Fruit fly (Drosophila melanogaster) whole organism, embryonic: Measurements from ENCODE around the gene Xe7.

ENCODE experiments used
- CG11247 ChIP-seq: fragments of 200-800 bp; sonication (Bioruptor generic); IDR thresholded peaks from 2 replicates; pipeline ENCODE4 v1.3.6; 2022; ENCODE audit warnings: missing biosample characterization, missing genetic modification characterization
- CG12942 ChIP-seq: fragments of 200-800 bp; sonication (Bioruptor generic); optimal IDR thresholded peaks from 3 replicates; lab custom pipeline; 2016; ENCODE audit warnings: missing biosample characterization, missing genetic modification characterization
- CG13624 ChIP-seq: fragments of 200-800 bp; sonication (Bioruptor generic); optimal IDR thresholded peaks from 2 replicates; lab custom pipeline; 2016; ENCODE audit warnings: missing biosample characterization, missing genetic modification characterization
- CG13775 ChIP-seq: fragments of 200-800 bp; sonication (Bioruptor generic); optimal IDR thresholded peaks from 3 replicates; lab custom pipeline; 2017; ENCODE audit warnings: missing biosample characterization, mild to moderate bottlenecking, missing genetic modification characterization
- CG15479 ChIP-seq: fragments of 200-800 bp; sonication (Bioruptor generic); optimal IDR thresholded peaks from 3 replicates; lab custom pipeline; 2019; ENCODE audit warnings: missing biosample characterization, mild to moderate bottlenecking, missing genetic modification characterization, moderate library complexity
- CG16779 ChIP-seq: fragments of 200-800 bp; sonication (Bioruptor generic); IDR thresholded peaks from 2 replicates; pipeline ENCODE4 v1.3.6; 2022; ENCODE audit warnings: missing biosample characterization, missing genetic modification characterization
- CG16813 ChIP-seq: fragments of 200-800 bp; sonication (Bioruptor generic); IDR thresholded peaks from 3 replicates; pipeline ENCODE4 v1.3.6; 2022; ENCODE audit warnings: missing biosample characterization, missing genetic modification characterization; ENCODE audit not compliant: partially characterized antibody
- CG17186 ChIP-seq: fragments of 200-800 bp; sonication (Bioruptor generic); optimal IDR thresholded peaks from 3 replicates; lab custom pipeline; 2017; ENCODE audit warnings: missing biosample characterization, missing genetic modification reagents, missing genetic modification characterization
- CG31365 ChIP-seq: fragments of 200-800 bp; sonication (Bioruptor generic); optimal IDR thresholded peaks from 2 replicates; lab custom pipeline; 2018; ENCODE audit warnings: missing biosample characterization, mild to moderate bottlenecking, missing genetic modification characterization
- CG3995 ChIP-seq: fragments of 200-800 bp; sonication (Bioruptor generic); optimal IDR thresholded peaks from 3 replicates; lab custom pipeline; 2016; ENCODE audit warnings: missing biosample characterization, missing genetic modification characterization
- CG4328 ChIP-seq: fragments of 200-800 bp; sonication (Bioruptor generic); optimal IDR thresholded peaks from 3 replicates; lab custom pipeline; 2017; ENCODE audit warnings: missing biosample characterization, missing genetic modification reagents, missing genetic modification characterization
- CG4820 ChIP-seq: fragments of 200-800 bp; sonication (Bioruptor generic); optimal IDR thresholded peaks from 3 replicates; lab custom pipeline; 2016; ENCODE audit warnings: missing biosample characterization, missing genetic modification characterization
- CG9727 ChIP-seq: fragments of 200-800 bp; sonication (Bioruptor generic); optimal IDR thresholded peaks from 3 replicates; lab custom pipeline; 2017; ENCODE audit warnings: missing biosample characterization, mild to moderate bottlenecking, missing genetic modification characterization
- CkIIα-i1 ChIP-seq: fragments of 200-800 bp; sonication (Bioruptor generic); IDR thresholded peaks from 2 replicates; pipeline ENCODE4 v1.3.6; 2022; ENCODE audit warnings: missing biosample characterization, missing genetic modification characterization
- Eip74EF ChIP-seq, 2 experiments: fragments of 200-800 bp in 1 of 2; fragments of >200 bp in 1 of 2; sonication (Bioruptor generic) in 1 of 2; optimal IDR thresholded peaks; 2 replicates each; lab custom pipeline; 2017 to 2019; ENCODE audit warnings: missing biosample characterization in 2 of 2, missing genetic modification characterization in 2 of 2, mild to moderate bottlenecking in 1 of 2, moderate library complexity in 1 of 2
- Ets65A ChIP-seq: fragments of 200-800 bp; sonication (Bioruptor generic); peaks from one replicate; lab custom pipeline; 2016; ENCODE audit warnings: missing biosample characterization, missing genetic modification characterization
- Fer3 ChIP-seq: fragments of 200-800 bp; sonication (Bioruptor generic); optimal IDR thresholded peaks from 2 replicates; lab custom pipeline; 2018; ENCODE audit warnings: missing biosample characterization, mild to moderate bottlenecking, missing genetic modification characterization, moderate library complexity
- Hr39 ChIP-seq: fragments of >200 bp; optimal IDR thresholded peaks from 2 replicates; lab custom pipeline; 2017
- Mrtf ChIP-seq: fragments of 200-800 bp; sonication (Bioruptor generic); IDR thresholded peaks from 3 replicates; pipeline ENCODE4 v1.3.6; 2022; ENCODE audit warnings: missing biosample characterization, missing genetic modification characterization
- Pdp1 ChIP-seq, 2 experiments: fragments of 200-800 bp; sonication (Bioruptor generic); optimal IDR thresholded peaks; 3 replicates each; lab custom pipeline; 2016; ENCODE audit warnings: missing biosample characterization in 2 of 2, missing genetic modification characterization in 2 of 2, mild to moderate bottlenecking in 1 of 2, moderate library complexity in 1 of 2
- Ravus ChIP-seq: fragments of 200-800 bp; sonication (Bioruptor generic); IDR thresholded peaks from 2 replicates; pipeline ENCODE4 v1.3.6; 2022; ENCODE audit warnings: missing biosample characterization, missing genetic modification characterization
- Side ChIP-seq: fragments of 200-800 bp; sonication (Bioruptor generic); optimal IDR thresholded peaks from 2 replicates; lab custom pipeline; 2016; ENCODE audit warnings: missing biosample characterization, missing genetic modification characterization
- Tbp ChIP-seq: fragments of >200 bp; optimal IDR thresholded peaks from 2 replicates; lab custom pipeline; 2018; ENCODE audit warnings: missing biosample characterization, missing genetic modification characterization
- Usf ChIP-seq: fragments of 200-800 bp; sonication (Bioruptor generic); optimal IDR thresholded peaks from 2 replicates; lab custom pipeline; 2017; ENCODE audit warnings: missing genotype, missing biosample characterization, missing genetic modification characterization
- ab ChIP-seq: fragments of 200-800 bp; sonication (Bioruptor generic); optimal IDR thresholded peaks from 2 replicates; lab custom pipeline; 2016; ENCODE audit warnings: missing biosample characterization, missing genetic modification characterization
- btn ChIP-seq: fragments of 200-800 bp; sonication (Bioruptor generic); optimal IDR thresholded peaks from 2 replicates; lab custom pipeline; 2016; ENCODE audit warnings: missing biosample characterization, missing genetic modification characterization
- dmrt11E ChIP-seq: fragments of 200-800 bp; sonication (Bioruptor generic); optimal IDR thresholded peaks from 3 replicates; lab custom pipeline; 2018; ENCODE audit warnings: missing biosample characterization, mild to moderate bottlenecking, missing genetic modification characterization, moderate library complexity
- emc ChIP-seq: fragments of 200-800 bp; sonication (Bioruptor generic); optimal IDR thresholded peaks from 2 replicates; lab custom pipeline; 2016; ENCODE audit warnings: missing biosample characterization, missing genetic modification characterization
- fru ChIP-seq: fragments of >200 bp; optimal IDR thresholded peaks from 2 replicates; lab custom pipeline; 2017
- fu2 ChIP-seq: fragments of 200-800 bp; sonication (Bioruptor generic); optimal IDR thresholded peaks from 2 replicates; lab custom pipeline; 2016; ENCODE audit warnings: missing biosample characterization, missing genetic modification characterization
- gt ChIP-seq: fragments of 200-800 bp; sonication (Bioruptor generic); IDR thresholded peaks from 2 replicates; pipeline ENCODE4 v1.3.6; 2022; ENCODE audit warnings: missing biosample characterization, missing genetic modification characterization
- ham ChIP-seq: fragments of 200-800 bp; sonication (Bioruptor generic); IDR thresholded peaks from 2 replicates; pipeline ENCODE4 v1.3.6; 2022; ENCODE audit warnings: missing biosample characterization, missing genetic modification characterization
- hb ChIP-seq: fragments of 200-800 bp; sonication (Bioruptor generic); IDR thresholded peaks from 3 replicates; pipeline ENCODE4 v1.3.6; 2022; ENCODE audit warnings: missing biosample characterization, missing genetic modification characterization; ENCODE audit not compliant: partially characterized antibody
- her ChIP-seq: fragments of 200-800 bp; sonication (Bioruptor generic); optimal IDR thresholded peaks from 2 replicates; lab custom pipeline; 2016; ENCODE audit warnings: missing biosample characterization, missing genetic modification characterization
- klu ChIP-seq: fragments of 200-800 bp; sonication (Bioruptor generic); IDR thresholded peaks from 2 replicates; pipeline ENCODE4 v1.3.6; 2022; ENCODE audit warnings: missing biosample characterization, missing genetic modification characterization
- onecut ChIP-seq: fragments of 200-800 bp; sonication (Bioruptor generic); IDR thresholded peaks from 2 replicates; pipeline ENCODE4 v1.3.6; 2022; ENCODE audit warnings: missing biosample characterization, missing genetic modification characterization
- psq ChIP-seq: fragments of 200-800 bp; sonication (Bioruptor generic); optimal IDR thresholded peaks from 2 replicates; lab custom pipeline; 2017; ENCODE audit warnings: missing biosample characterization, missing genetic modification characterization
- ranshi ChIP-seq: fragments of 200-800 bp; sonication (Bioruptor generic); IDR thresholded peaks from 2 replicates; pipeline ENCODE4 v1.3.6; 2022; ENCODE audit warnings: missing biosample characterization, missing genetic modification characterization
- run ChIP-seq: fragments of 200-800 bp; sonication (Bioruptor generic); optimal IDR thresholded peaks from 3 replicates; lab custom pipeline; 2018; ENCODE audit warnings: missing biosample characterization, mild to moderate bottlenecking, missing genetic modification characterization
- salm ChIP-seq: fragments of 200-800 bp; sonication (Bioruptor generic); optimal IDR thresholded peaks from 2 replicates; lab custom pipeline; 2018; ENCODE audit warnings: missing biosample characterization, mild to moderate bottlenecking, missing genetic modification characterization
- sc ChIP-seq, 3 experiments: fragments of >200 bp in 2 of 3; fragments of 200-800 bp in 1 of 3; sonication (Bioruptor generic) in 1 of 3; optimal IDR thresholded peaks; 2 replicates in 2 of 3; 3 replicates in 1 of 3; lab custom pipeline; 2017; ENCODE audit warnings: mild to moderate bottlenecking in 1 of 3, missing biosample characterization in 1 of 3, missing genetic modification characterization in 1 of 3, missing genetic modification reagents in 1 of 3
- sd ChIP-seq: fragments of 200-800 bp; sonication (Bioruptor generic); optimal IDR thresholded peaks from 3 replicates; lab custom pipeline; 2018; ENCODE audit warnings: missing biosample characterization, mild to moderate bottlenecking, missing genetic modification characterization, moderate library complexity
- seq ChIP-seq: fragments of 200-800 bp; sonication (Bioruptor generic); IDR thresholded peaks from 2 replicates; pipeline ENCODE4 v1.3.6; 2022; ENCODE audit warnings: missing biosample characterization, missing genetic modification characterization
- ssp ChIP-seq: fragments of 200-800 bp; sonication (Bioruptor generic); IDR thresholded peaks from 2 replicates; pipeline ENCODE4 v1.3.6; 2022; ENCODE audit warnings: missing biosample characterization, missing genetic modification characterization
- stc ChIP-seq: fragments of 200-800 bp; sonication (Bioruptor generic); IDR thresholded peaks from 2 replicates; pipeline ENCODE4 v1.3.6; 2022; ENCODE audit warnings: missing biosample characterization, missing genetic modification characterization
- unpg ChIP-seq: fragments of 200-800 bp; sonication (Bioruptor generic); optimal IDR thresholded peaks from 3 replicates; lab custom pipeline; 2018; ENCODE audit warnings: missing biosample characterization, mild to moderate bottlenecking, missing genetic modification characterization, moderate library complexity
- vfl ChIP-seq: fragments of 200-800 bp; sonication (Bioruptor generic); optimal IDR thresholded peaks from 2 replicates; lab custom pipeline; 2016; ENCODE audit warnings: missing biosample characterization, missing genetic modification characterization
- wdn ChIP-seq: fragments of 200-800 bp; sonication (Bioruptor generic); IDR thresholded peaks from 2 replicates; pipeline ENCODE4 v1.3.6; 2022; ENCODE audit warnings: missing biosample characterization, missing genetic modification characterization
- yki ChIP-seq: fragments of >200 bp; optimal IDR thresholded peaks from 3 replicates; lab custom pipeline; 2018
- zfh1 ChIP-seq: fragments of 200-800 bp; sonication (Bioruptor generic); IDR thresholded peaks from 3 replicates; pipeline ENCODE4 v1.3.6; 2022; ENCODE audit warnings: missing biosample characterization, missing genetic modification characterization

Xe7 gene

DNA sequence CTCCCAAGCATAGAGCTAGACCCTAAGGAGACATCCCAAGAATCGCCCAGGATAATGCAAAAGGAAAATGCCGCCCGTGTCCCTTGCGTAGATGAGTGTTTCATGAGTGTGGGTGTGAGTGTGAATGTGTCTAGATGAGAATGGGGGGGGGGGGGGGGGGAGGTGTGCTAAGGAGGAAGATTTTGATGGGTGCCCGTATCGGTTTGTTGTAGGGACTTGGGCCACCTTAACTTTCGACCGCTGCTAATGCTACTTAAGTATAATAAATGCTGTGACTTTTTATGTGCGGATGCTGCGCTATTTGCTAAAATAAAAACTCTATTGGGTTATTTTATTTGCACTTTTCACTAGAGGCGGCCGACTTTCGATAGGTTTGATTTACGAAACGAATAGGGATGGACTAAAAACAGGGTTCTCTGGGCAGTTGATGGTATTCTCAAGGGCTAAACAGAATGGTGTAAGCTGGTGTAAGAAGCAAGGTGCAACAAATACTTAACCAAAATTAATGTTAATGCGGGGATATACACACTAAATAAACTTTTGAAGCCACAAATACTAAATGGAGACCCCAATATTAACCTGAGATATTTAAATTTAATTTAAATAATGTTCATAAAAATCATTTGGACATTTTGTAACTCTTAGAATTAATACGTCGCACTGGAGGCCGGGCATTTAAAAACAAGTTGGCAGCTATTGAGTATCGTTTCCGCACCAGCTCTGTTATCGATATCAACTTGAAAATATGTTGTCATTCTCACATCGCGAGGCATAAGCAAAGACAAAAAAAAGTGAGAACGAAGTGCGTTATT is at the start of gene Xe7, which contains the start of gene Atg17 (continued):
- peak; percentile 88 for TF ChIP-seq ssp (GFP tag; lab: Robert Waterston, UW)
- peak; percentile 77 for TF ChIP-seq emc (GFP tag; lab: Kevin White, UChicago)
- TF ChIP-seq ham (GFP tag; lab: Robert Waterston, UW), result peak; percentile 82
- TF ChIP-seq gt (GFP tag; lab: Robert Waterston, UW), result peak; percentile 78
- peak; percentile 92 for TF ChIP-seq CG4328 (GFP tag; lab: Kevin White, UChicago)
- TF ChIP-seq seq (GFP tag; lab: Robert Waterston, UW), result peak; percentile 88
- TF ChIP-seq CG31365, result peak; percentile 32
- TF ChIP-seq CG16779, result peak; percentile 67
- TF ChIP-seq Eip74EF (GFP tag; optimal IDR thresholded peaks at IDR 0.05; lab: Kevin White, UChicago), result peak in 1 of 2 experiments; percentile 75
- TF ChIP-seq CG11247, result peak; percentile 90
- peak; percentile 71 for TF ChIP-seq ab (GFP tag; lab: Kevin White, UChicago)
- no peak for TF ChIP-seq fru (lab: Kevin White, UChicago)
- TF ChIP-seq zfh1 (GFP tag; lab: Robert Waterston, UW), result peak; percentile 86
- no peak for TF ChIP-seq CG15479 (GFP tag; lab: Kevin White, UChicago)
- TF ChIP-seq run (tag; lab: Kevin White, UChicago), result peak; percentile 55
- peak; percentile 87 for TF ChIP-seq Usf (GFP tag; lab: Kevin White, UChicago)
- peak; percentile 88 to 96 for TF ChIP-seq Pdp1 (GFP tag; optimal IDR thresholded peaks at IDR 0.05; lab: Kevin White, UChicago)
- TF ChIP-seq CkIIα-i1, result peak; percentile 49; the same call in 1 of the 2 replicates
- TF ChIP-seq sd (tag; lab: Kevin White, UChicago), result peak; percentile 86
- TF ChIP-seq stc (GFP tag; lab: Robert Waterston, UW), result peak; percentile 81; the same call in 1 of the 2 replicates
- peak; percentile 66 for TF ChIP-seq CG17186 (GFP tag; lab: Kevin White, UChicago)
- TF ChIP-seq Mrtf (GFP tag; lab: Robert Waterston, UW), result peak; percentile 89; the same call in 2 of the 3 replicates
- peak; percentile 90; the same call in 1 of the 2 replicates for TF ChIP-seq ranshi (GFP tag; lab: Robert Waterston, UW)
- TF ChIP-seq sc (optimal IDR thresholded peaks at IDR 0.05; lab: Kevin White, UChicago), result no peak
- TF ChIP-seq sc (GFP tag; optimal IDR thresholded peaks at IDR 0.05; lab: Kevin White, UChicago), result peak; percentile 74
- peak; percentile 90 for TF ChIP-seq unpg
- TF ChIP-seq hb, result peak; percentile 60; the same call in 1 of the 3 replicates
- TF ChIP-seq dmrt11E (tag; lab: Kevin White, UChicago), result peak; percentile 86
- TF ChIP-seq klu, result peak; percentile 94
- peak; percentile 56; the same call in 1 of the 2 replicates for TF ChIP-seq onecut (GFP tag; lab: Robert Waterston, UW)
- TF ChIP-seq CG12942 (GFP tag; lab: Kevin White, UChicago), result peak; percentile 90
- TF ChIP-seq CG13775, result peak; percentile 95
- peak; percentile 63 for TF ChIP-seq Ravus (GFP tag; lab: Robert Waterston, UW)
- peak; percentile 23 for TF ChIP-seq psq (GFP tag; lab: Kevin White, UChicago)
- peak; percentile 62 for TF ChIP-seq her (GFP tag; lab: Kevin White, UChicago)
- TF ChIP-seq CG13624 (GFP tag; lab: Kevin White, UChicago), result peak; percentile 71
- peak; percentile 92 for TF ChIP-seq fu2 (GFP tag; lab: Kevin White, UChicago)
- TF ChIP-seq wdn (GFP tag; lab: Robert Waterston, UW), result peak; percentile 89
- TF ChIP-seq salm, result peak; percentile 45
- peak; percentile 64 for TF ChIP-seq CG3995 (GFP tag; lab: Kevin White, UChicago)
- no peak for TF ChIP-seq yki (lab: Kevin White, UChicago)
- peak; percentile 32 for TF ChIP-seq Hr39 (lab: Kevin White, UChicago)
- TF ChIP-seq vfl (GFP tag; lab: Kevin White, UChicago), result peak; percentile 91
- TF ChIP-seq btn (GFP tag; lab: Kevin White, UChicago), result peak; percentile 47
- TF ChIP-seq Fer3, result peak; percentile 92
- peak; percentile 62 for TF ChIP-seq Side (GFP tag; lab: Kevin White, UChicago)
- TF ChIP-seq CG9727, result peak; percentile 91
- peak; percentile 65; the same call in 2 of the 3 replicates for TF ChIP-seq CG16813 (GFP tag; lab: Robert Waterston, UW)
- peak; percentile 99 for TF ChIP-seq Ets65A
- TF ChIP-seq Tbp (GFP tag; lab: Kevin White, UChicago), result no peak
- TF ChIP-seq CG4820 (GFP tag; lab: Kevin White, UChicago), result peak; percentile 85
